Worm (Caenorhabditis elegans): ENCODE results near the gene C32B5.7.
"Not testable (repeated sequence)": the region's sequence is repeated elsewhere in the genome, so short reads cannot be mapped to it uniquely, and the experiment has no call there.

C32B5.7 gene

ce11 chrII:923521-923920 is 36.8 kb upstream of the C32B5.7 start, which contains the start of gene fbxc-28:
TSS of gene fbxc-28 (plus strand) at chrII:923821.
- TF ChIP-seq nhr-6 (tag; optimal IDR thresholded peaks at IDR 0.05) (no peak), sem-4 (tag; optimal IDR thresholded peaks at IDR 0.05) (no peak), lsy-2 (tag; optimal IDR thresholded peaks at IDR 0.05) (no peak), nhr-10 (tag; optimal IDR thresholded peaks at IDR 0.05) (no peak), egl-27 (tag; optimal IDR thresholded peaks at IDR 0.05) (no peak), nhr-77 (tag; optimal IDR thresholded peaks at IDR 0.05) (no peak), lin-39 (tag; optimal IDR thresholded peaks at IDR 0.05) (no peak), ztf-4 (tag; optimal IDR thresholded peaks at IDR 0.05) (no peak), fos-1 (tag; optimal IDR thresholded peaks at IDR 0.05) (no peak), snpc-4 (tag; optimal IDR thresholded peaks at IDR 0.05) (no peak), elt-3 (tag; optimal IDR thresholded peaks at IDR 0.05) (no peak), sma-3 (GFP tag; optimal IDR thresholded peaks at IDR 0.05) (no peak)

- TF ChIP-seq dmd-4 (tag; optimal IDR thresholded peaks at IDR 0.05) (no peak), zag-1 (tag; optimal IDR thresholded peaks at IDR 0.05) (no peak), egl-27 (tag; optimal IDR thresholded peaks at IDR 0.05) (no peak), elt-3 (tag; optimal IDR thresholded peaks at IDR 0.05) (no peak), nhr-129 (tag; optimal IDR thresholded peaks at IDR 0.05) (no peak), ceh-82 (tag; optimal IDR thresholded peaks at IDR 0.05) (no peak), C34F6.9 (tag; optimal IDR thresholded peaks at IDR 0.05) (no peak), sma-9 (GFP tag; optimal IDR thresholded peaks at IDR 0.05) (no peak), sma-9 (tag; optimal IDR thresholded peaks at IDR 0.05) (no peak), R02D3.7 (tag; optimal IDR thresholded peaks at IDR 0.05) (no peak), mab-5 (tag; optimal IDR thresholded peaks at IDR 0.05) (no peak), Y55F3AM.14 (GFP tag; optimal IDR thresholded peaks at IDR 0.05) (no peak), ama-1 (optimal IDR thresholded peaks at IDR 0.05) (no peak), ZK546.5 (tag; optimal IDR thresholded peaks at IDR 0.05) (no peak), F13H6.1 (tag; optimal IDR thresholded peaks at IDR 0.05) (no peak), nhr-237 (tag; optimal IDR thresholded peaks at IDR 0.05) (no peak), snpc-4 (tag; optimal IDR thresholded peaks at IDR 0.05) (no peak), ceh-16 (tag; optimal IDR thresholded peaks at IDR 0.05) (no peak), gmeb-1 (tag; optimal IDR thresholded peaks at IDR 0.05) (no peak)
Measured at ce11 chrII:927331-927730, 33.0 kb upstream of the C32B5.7 start, which contains the start of gene R07C3.13. TSS of gene R07C3.13 (minus strand) at chrII:927431.

DNA sequence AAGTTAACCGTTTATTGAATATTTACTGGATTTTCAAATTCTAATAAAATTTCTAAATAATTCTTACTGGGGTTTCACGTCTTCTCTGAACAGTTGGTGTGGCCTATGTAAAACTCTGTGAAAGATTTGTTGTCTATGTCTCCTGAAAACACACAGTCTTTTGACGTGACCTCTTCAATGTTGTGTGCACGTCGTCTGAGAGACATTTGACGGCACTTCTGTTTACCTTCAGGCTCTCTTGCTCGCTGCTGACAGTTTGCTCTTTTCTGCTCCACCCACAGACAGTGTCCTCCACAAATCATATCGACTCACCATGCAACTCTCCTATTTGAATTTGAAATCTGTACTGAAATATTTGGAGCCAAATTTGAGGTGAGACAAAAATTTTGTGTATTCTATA is 29.5 kb upstream of the C32B5.7 start, which contains the start of gene fbxc-34:
Gene fbxc-34 (plus strand): TSS at position 301 of the 400 bp plus-strand sequence.
- not testable (repeated sequence) for TF ChIP-seq mab-5, snpc-4, nhr-129 (tag; optimal IDR thresholded peaks at IDR 0.05)

DNA sequence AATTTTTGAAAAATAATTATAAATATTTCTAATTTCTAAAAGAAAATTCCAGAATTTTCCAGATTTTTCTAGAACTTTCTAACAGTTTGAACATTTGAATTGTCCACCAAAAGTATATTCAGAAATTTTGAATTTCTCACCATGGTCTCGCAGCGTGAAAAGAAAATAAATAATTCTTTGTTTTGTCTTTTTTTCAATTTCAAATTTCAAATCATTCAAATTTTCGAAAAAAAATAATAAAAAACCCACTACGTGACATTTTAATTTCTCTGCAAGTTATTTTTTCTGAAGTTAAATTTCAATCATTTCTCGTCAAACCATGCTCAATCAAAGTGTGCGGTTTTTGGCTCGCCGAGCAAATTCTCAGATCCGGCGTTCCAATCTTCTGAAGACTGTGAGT is 27.6 kb upstream of the C32B5.7 start, which contains the start of gene acs-15:
Gene acs-15 (plus strand): TSS at position 301 of the 400 bp plus-strand sequence.
- TF ChIP-seq mbf-1 (tag; optimal IDR thresholded peaks at IDR 0.05): no peak
- TF ChIP-seq sma-9 (GFP tag; optimal IDR thresholded peaks at IDR 0.05): no peak
- TF ChIP-seq sma-9 (tag; optimal IDR thresholded peaks at IDR 0.05): no peak
- no peak for TF ChIP-seq nhr-6 (tag; optimal IDR thresholded peaks at IDR 0.05)
- no peak for TF ChIP-seq nhr-129 (tag; optimal IDR thresholded peaks at IDR 0.05)
- no peak for TF ChIP-seq nhr-10 (tag; optimal IDR thresholded peaks at IDR 0.05)
- TF ChIP-seq peb-1 (tag; optimal IDR thresholded peaks at IDR 0.05): no peak
- TF ChIP-seq R02D3.7 (tag; optimal IDR thresholded peaks at IDR 0.05): no peak
- no peak for TF ChIP-seq aly-2 (tag; optimal IDR thresholded peaks at IDR 0.05)
- TF ChIP-seq lsy-2 (tag; optimal IDR thresholded peaks at IDR 0.05): no peak
- TF ChIP-seq lin-39 (tag; optimal IDR thresholded peaks at IDR 0.05): no peak
- TF ChIP-seq skn-1 (tag; optimal IDR thresholded peaks at IDR 0.05): no peak
- no peak for TF ChIP-seq fos-1 (tag; optimal IDR thresholded peaks at IDR 0.05)
- no peak for TF ChIP-seq ztf-1 (GFP tag; conservative IDR thresholded peaks at IDR 0.05)
- TF ChIP-seq lin-11 (tag; optimal IDR thresholded peaks at IDR 0.05): no peak
- no peak for TF ChIP-seq dmd-4 (tag; optimal IDR thresholded peaks at IDR 0.05)
- TF ChIP-seq sma-3 (GFP tag; optimal IDR thresholded peaks at IDR 0.05): no peak

DNA sequence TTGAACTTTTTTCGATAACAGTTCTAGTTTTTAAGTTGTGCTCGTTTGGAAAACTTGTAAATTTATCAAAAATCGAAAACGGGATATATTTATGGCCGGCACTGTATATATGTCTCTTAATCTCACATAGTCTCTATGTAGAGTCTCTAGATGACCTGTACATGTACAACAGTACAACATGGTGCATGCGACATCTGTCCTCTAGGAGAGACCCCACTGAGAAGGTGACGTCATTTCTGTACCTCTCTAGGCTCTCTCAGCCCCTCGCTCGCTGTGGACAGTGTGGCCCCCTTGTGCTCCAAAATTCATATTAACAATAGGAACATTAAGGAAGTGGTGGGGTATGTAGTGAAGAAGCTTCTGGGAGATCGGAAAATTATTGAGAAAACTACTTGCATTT is 23.1 kb upstream of the C32B5.7 start:
- no peak for TF ChIP-seq ZK546.5 (tag; optimal IDR thresholded peaks at IDR 0.05)
- no peak for TF ChIP-seq unc-55 (GFP tag; optimal IDR thresholded peaks at IDR 0.05)
- no peak for TF ChIP-seq ztf-11 (tag; optimal IDR thresholded peaks at IDR 0.05)
- no peak for TF ChIP-seq nhr-25 (tag; optimal IDR thresholded peaks at IDR 0.05)
- no peak for TF ChIP-seq skn-1 (tag; optimal IDR thresholded peaks at IDR 0.05)
- TF ChIP-seq aly-2 (tag; optimal IDR thresholded peaks at IDR 0.05): no peak
- TF ChIP-seq gmeb-1 (tag; optimal IDR thresholded peaks at IDR 0.05): no peak
- TF ChIP-seq sma-3 (GFP tag; optimal IDR thresholded peaks at IDR 0.05): no peak
- no peak for TF ChIP-seq nhr-10 (tag; optimal IDR thresholded peaks at IDR 0.05)
- no peak for TF ChIP-seq blmp-1 (tag; optimal IDR thresholded peaks at IDR 0.05; ENCODE audit: insufficient read depth)
- no peak for TF ChIP-seq dmd-4 (tag; optimal IDR thresholded peaks at IDR 0.05)
- TF ChIP-seq zag-1 (tag; optimal IDR thresholded peaks at IDR 0.05): no peak
- TF ChIP-seq C34F6.9 (tag; optimal IDR thresholded peaks at IDR 0.05): no peak
- TF ChIP-seq crh-2 (tag; optimal IDR thresholded peaks at IDR 0.05): no peak
